Worm (Caenorhabditis elegans): ENCODE results near the gene polk-1.

DNA sequence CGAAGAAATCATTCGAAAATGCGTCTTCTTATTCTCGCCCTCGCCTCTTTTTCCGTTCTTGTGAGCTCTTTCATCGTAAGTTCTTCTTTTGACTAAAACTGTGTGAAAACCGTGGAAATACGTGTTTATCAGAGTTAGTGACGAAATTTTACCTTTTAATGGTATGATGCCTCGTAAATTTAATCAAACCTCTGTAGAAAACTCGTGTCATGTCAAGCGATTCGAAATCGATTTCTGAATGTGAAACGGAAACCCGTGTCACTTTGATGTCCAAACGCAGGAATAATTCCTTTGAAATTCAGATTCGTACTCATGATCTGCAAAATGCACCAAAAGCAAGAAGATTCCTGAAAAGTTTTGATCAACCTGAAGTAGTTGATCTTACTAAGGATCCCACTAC, 20.2 kb upstream of the polk-1 start, which contains the start of gene F22B7.3:
- no peak for TF ChIP-seq tab-1 (GFP tag; IDR thresholded peaks at IDR 0.05)
- TF ChIP-seq ref-1 (GFP tag; conservative IDR thresholded peaks at IDR 0.05) = no peak
- TF ChIP-seq flt-1 (GFP tag; IDR thresholded peaks at IDR 0.05) = no peak
- no peak for TF ChIP-seq med-1 (GFP tag; optimal IDR thresholded peaks at IDR 0.05; ENCODE audit: insufficient read depth)
- TF ChIP-seq cog-1 (tag; optimal IDR thresholded peaks at IDR 0.05) = no peak
- TF ChIP-seq ztf-29 (GFP tag; IDR thresholded peaks at IDR 0.05) = no peak
- TF ChIP-seq ztf-23 (GFP tag; IDR thresholded peaks at IDR 0.05) = no peak
